Worm (Caenorhabditis elegans) whole organism, L4 larva: ENCODE measurements around the gene srx-64.

Experiments
- F10B5.3 ChIP-seq: sonication (generic microtip); optimal IDR thresholded peaks from 2 replicates; lab custom pipeline; 2016; ENCODE audit warnings: mild to moderate bottlenecking, missing genetic modification characterization, missing compliant biosample characterization
- F37D6.2 ChIP-seq: sonication (generic microtip); optimal IDR thresholded peaks from 2 replicates; lab custom pipeline; 2016; ENCODE audit warnings: mild to moderate bottlenecking, missing genetic modification characterization, missing compliant biosample characterization
- F44E2.7 ChIP-seq: fragments of 200-800 bp; sonication (Bioruptor generic); IDR thresholded peaks from 2 replicates; pipeline ENCODE4 v2.1.2; 2022; ENCODE audit warnings: missing genetic modification characterization, missing compliant biosample characterization
- Y5F2A.4 ChIP-seq: fragments of 200-800 bp; sonication (Bioruptor generic); optimal IDR thresholded peaks from 2 replicates; lab custom pipeline; 2018; ENCODE audit warnings: mild to moderate bottlenecking, missing genetic modification characterization, missing compliant biosample characterization
- aha-1 ChIP-seq: fragments of 150-350 bp; peaks from one replicate; lab custom pipeline; 2014; ENCODE audit warnings: missing biosample characterization, missing genetic modification characterization
- ama-1 ChIP-seq: fragments of 150-350 bp; optimal IDR thresholded peaks from 2 replicates; lab custom pipeline; 2014; ENCODE audit warnings: inconsistent platforms, mixed read lengths
- arid-1 ChIP-seq: fragments of 200-800 bp; sonication (Bioruptor generic); conservative IDR thresholded peaks from 2 replicates; pipeline ENCODE4 v1.3.6; 2022; ENCODE audit warnings: missing genetic modification reagents, missing genetic modification characterization, missing compliant biosample characterization
- attf-4 ChIP-seq: sonication (generic microtip); optimal IDR thresholded peaks from 3 replicates; lab custom pipeline; 2017; ENCODE audit warnings: missing biosample characterization, missing genetic modification characterization
- ceh-20 ChIP-seq: fragments of 200-800 bp; sonication (Bioruptor generic); IDR thresholded peaks from 2 replicates; pipeline ENCODE4 v1.3.6; 2022; ENCODE audit warnings: missing genetic modification reagents, missing genetic modification characterization, missing compliant biosample characterization
- ceh-32 ChIP-seq: sonication (generic microtip); optimal IDR thresholded peaks from 2 replicates; lab custom pipeline; 2016; ENCODE audit warnings: mild to moderate bottlenecking, missing genetic modification characterization, missing compliant biosample characterization; ENCODE audit not compliant: poor library complexity
- ceh-82 ChIP-seq: sonication (generic microtip); optimal IDR thresholded peaks from 2 replicates; lab custom pipeline; 2017; ENCODE audit warnings: missing biosample characterization, missing genetic modification characterization
- ctbp-1 ChIP-seq: fragments of 200-800 bp; sonication (Bioruptor generic); IDR thresholded peaks from 2 replicates; pipeline ENCODE4 v1.3.6; 2022; ENCODE audit warnings: missing genetic modification reagents, missing genetic modification characterization, missing compliant biosample characterization
- daf-12 ChIP-seq: fragments of 150-350 bp; optimal IDR thresholded peaks from 2 replicates; lab custom pipeline; 2014; ENCODE audit warnings: missing biosample characterization, missing genetic modification reagents, missing genetic modification characterization
- daf-16 ChIP-seq, 3 experiments: sonication (generic microtip); optimal IDR thresholded peaks; 2 replicates each; lab custom pipeline; 2016 to 2017; ENCODE audit warnings: missing genetic modification characterization in 3 of 3, missing genetic modification reagents in 3 of 3, mild to moderate bottlenecking in 2 of 3, missing compliant biosample characterization in 2 of 3, missing biosample characterization in 1 of 3, moderate library complexity in 1 of 3
- daf-19 ChIP-seq: fragments of 200-800 bp; sonication (Bioruptor generic); conservative IDR thresholded peaks from 2 replicates; pipeline ENCODE4 v1.3.6; 2022; ENCODE audit warnings: missing genetic modification characterization, missing compliant biosample characterization
- dmd-9 ChIP-seq: fragments of 200-800 bp; sonication (Bioruptor generic); IDR thresholded peaks from 2 replicates; pipeline ENCODE4 v1.3.6; 2022; ENCODE audit warnings: missing genetic modification reagents, missing genetic modification characterization, missing compliant biosample characterization
- duxl-1 ChIP-seq: sonication (generic microtip); optimal IDR thresholded peaks from 2 replicates; lab custom pipeline; 2016; ENCODE audit warnings: mild to moderate bottlenecking, missing genetic modification characterization, moderate library complexity, missing compliant biosample characterization; ENCODE audit not compliant: poor library complexity
- egl-27 ChIP-seq: sonication (generic microtip); optimal IDR thresholded peaks from 3 replicates; lab custom pipeline; 2017; ENCODE audit warnings: missing biosample characterization, missing genetic modification reagents, missing genetic modification characterization
- egl-43 ChIP-seq: fragments of 200-800 bp; sonication (Bioruptor generic); IDR thresholded peaks from 2 replicates; pipeline ENCODE4 v1.3.6; 2022; ENCODE audit warnings: missing genetic modification reagents, missing genetic modification characterization, missing compliant biosample characterization
- fkh-10 ChIP-seq: fragments of 150-350 bp; optimal IDR thresholded peaks from 2 replicates; lab custom pipeline; 2014; ENCODE audit warnings: missing biosample characterization, missing genetic modification reagents, missing genetic modification characterization
- lin-15B ChIP-seq: fragments of 150-350 bp; sonication (generic microtip); optimal IDR thresholded peaks from 3 replicates; lab custom pipeline; 2014; ENCODE audit warnings: missing biosample characterization, missing genetic modification characterization
- lin-38 ChIP-seq: fragments of 200-800 bp; sonication (Bioruptor generic); IDR thresholded peaks from 2 replicates; pipeline ENCODE4 v1.3.6; 2022; ENCODE audit warnings: missing genetic modification reagents, missing genetic modification characterization, missing compliant biosample characterization
- lir-3 ChIP-seq: sonication (generic microtip); optimal IDR thresholded peaks from 2 replicates; lab custom pipeline; 2016; ENCODE audit warnings: mild to moderate bottlenecking, missing genetic modification characterization, missing compliant biosample characterization
- lsy-2 ChIP-seq, 2 experiments: fragments of 150-350 bp in 1 of 2; sonication (generic microtip) in 1 of 2; optimal IDR thresholded peaks; 2 replicates each; lab custom pipeline; 2014 to 2017; ENCODE audit warnings: missing biosample characterization in 2 of 2, missing genetic modification characterization in 2 of 2
- madf-5 ChIP-seq, 2 experiments: fragments of 200-800 bp; sonication (Bioruptor generic); IDR thresholded peaks; 2 replicates each; pipeline ENCODE4 v1.3.6; 2022; ENCODE audit warnings: missing compliant biosample characterization in 2 of 2, missing genetic modification characterization in 2 of 2
- nhr-10 ChIP-seq: fragments of 150-350 bp; optimal IDR thresholded peaks from 2 replicates; lab custom pipeline; 2014; ENCODE audit warnings: missing biosample characterization, missing genetic modification characterization
- nhr-102 ChIP-seq: sonication (generic microtip); optimal IDR thresholded peaks from 2 replicates; lab custom pipeline; 2016; ENCODE audit warnings: mild to moderate bottlenecking, missing genetic modification characterization, moderate library complexity, missing compliant biosample characterization
- nhr-11 ChIP-seq: fragments of 150-350 bp; optimal IDR thresholded peaks from 2 replicates; lab custom pipeline; 2014; ENCODE audit warnings: missing biosample characterization, missing genetic modification characterization
- nhr-28 ChIP-seq: fragments of 150-350 bp; optimal IDR thresholded peaks from 2 replicates; lab custom pipeline; 2014; ENCODE audit warnings: missing biosample characterization, missing genetic modification characterization
- nhr-42 ChIP-seq: fragments of 200-800 bp; sonication (Bioruptor generic); IDR thresholded peaks from 2 replicates; pipeline ENCODE4 v1.3.6; 2022; ENCODE audit warnings: missing genetic modification characterization, missing compliant biosample characterization
- nhr-48 ChIP-seq: sonication (generic microtip); optimal IDR thresholded peaks from 2 replicates; lab custom pipeline; 2016; ENCODE audit warnings: mild to moderate bottlenecking, missing genetic modification characterization, missing compliant biosample characterization
- nhr-6 ChIP-seq: fragments of 150-350 bp; optimal IDR thresholded peaks from 2 replicates; lab custom pipeline; 2014; ENCODE audit warnings: missing biosample characterization, missing genetic modification characterization
- nhr-77 ChIP-seq: fragments of 150-350 bp; optimal IDR thresholded peaks from 2 replicates; lab custom pipeline; 2014; ENCODE audit warnings: missing biosample characterization, missing genetic modification characterization
- pqm-1 ChIP-seq: sonication (generic microtip); optimal IDR thresholded peaks from 2 replicates; lab custom pipeline; 2017; ENCODE audit warnings: missing biosample characterization, missing genetic modification characterization
- rbr-2 ChIP-seq: sonication (generic microtip); optimal IDR thresholded peaks from 2 replicates; lab custom pipeline; 2016; ENCODE audit warnings: missing genotype, missing genetic modification characterization, missing compliant biosample characterization
- saeg-2 ChIP-seq: fragments of 200-800 bp; sonication (Bioruptor generic); IDR thresholded peaks from 2 replicates; pipeline ENCODE4 v1.3.6; 2022; ENCODE audit warnings: missing genetic modification reagents, missing genetic modification characterization, missing compliant biosample characterization
- set-16 ChIP-seq: fragments of 200-800 bp; sonication (Bioruptor generic); IDR thresholded peaks from 2 replicates; pipeline ENCODE4 v1.3.6; 2022; ENCODE audit warnings: missing genetic modification reagents, missing genetic modification characterization, missing compliant biosample characterization
- skn-1 ChIP-seq: fragments of 150-350 bp; optimal IDR thresholded peaks from 2 replicates; lab custom pipeline; 2014; ENCODE audit warnings: missing biosample characterization, missing genetic modification characterization
- tra-1 ChIP-seq: fragments of 200-800 bp; sonication (Bioruptor generic); IDR thresholded peaks from 2 replicates; pipeline ENCODE4 v1.3.6; 2022; ENCODE audit warnings: missing genetic modification reagents, missing genetic modification characterization, missing compliant biosample characterization
- unc-39 ChIP-seq: sonication (generic microtip); optimal IDR thresholded peaks from 2 replicates; lab custom pipeline; 2017; ENCODE audit warnings: missing biosample characterization, missing genetic modification characterization
- unc-62 ChIP-seq, 3 experiments: fragments of 150-350 bp in 1 of 3; sonication (generic microtip); optimal IDR thresholded peaks in 2 of 3; peaks in 1 of 3; 1 replicate in 1 of 3; 2 replicates in 2 of 3; lab custom pipeline; 2014 to 2017; ENCODE audit warnings: missing biosample characterization in 3 of 3, missing genetic modification characterization in 3 of 3, missing genetic modification reagents in 3 of 3, missing genotype in 1 of 3
- zag-1 ChIP-seq: fragments of 150-350 bp; optimal IDR thresholded peaks from 2 replicates; lab custom pipeline; 2014; ENCODE audit warnings: missing biosample characterization, missing genetic modification characterization
- zfp-3 ChIP-seq: fragments of 200-800 bp; sonication (Bioruptor generic); conservative IDR thresholded peaks from 2 replicates; pipeline ENCODE4 v1.3.6; 2022; ENCODE audit warnings: missing genetic modification reagents, missing genetic modification characterization, missing compliant biosample characterization
- zip-11 ChIP-seq: fragments of 200-800 bp; sonication (Bioruptor generic); IDR thresholded peaks from 2 replicates; pipeline ENCODE4 v1.3.6; 2022; ENCODE audit warnings: missing genetic modification characterization, missing compliant biosample characterization
- zip-2 ChIP-seq: fragments of 150-350 bp; optimal IDR thresholded peaks from 2 replicates; lab custom pipeline; 2014; ENCODE audit warnings: missing biosample characterization, missing genetic modification characterization

srx-64 gene

ce11 chrV:3902458-3903157 lies 26.6 kb upstream of the srx-64 start, which contains the start of the genes str-229 and srh-190:
Gene str-229, minus strand, starts transcription at chrV:3902558.
Gene srh-190, plus strand, starts transcription at chrV:3903107.
- TF ChIP-seq egl-43 (GFP tag; lab: Robert Waterston, UW) (no peak), rbr-2 (tag; lab: Kevin White, UChicago) (no peak), tra-1 (no peak), egl-27 (tag; lab: Kevin White, UChicago) (no peak), dmd-9 (GFP tag; lab: Robert Waterston, UW) (no peak), madf-5 (GFP tag; IDR thresholded peaks at IDR 0.05; lab: Robert Waterston, UW) (no peak), zip-2 (tag; lab: Kevin White, UChicago) (no peak), ceh-32 (no peak), nhr-10 (tag; lab: Kevin White, UChicago) (no peak), F37D6.2 (tag; lab: Kevin White, UChicago) (no peak), zag-1 (no peak), attf-4 (tag; lab: Kevin White, UChicago) (no peak), nhr-77 (tag; lab: Kevin White, UChicago) (no peak), lir-3 (tag; lab: Kevin White, UChicago) (no peak), nhr-42 (GFP tag; lab: Robert Waterston, UW) (no peak), ceh-82 (tag; lab: Kevin White, UChicago) (no peak)

ce11 chrV:3903424-3903823 lies 25.8 kb upstream of the srx-64 start:
- TF ChIP-seq unc-62 (GFP tag; optimal IDR thresholded peaks at IDR 0.05 in 1 of 2; lab: Kevin White, UChicago) = peak in 1 of 2 experiments; percentile 93
- TF ChIP-seq unc-62 (tag; optimal IDR thresholded peaks at IDR 0.05; lab: Kevin White, UChicago) = no peak
- no peak for TF ChIP-seq egl-43 (GFP tag; lab: Robert Waterston, UW)

ce11 chrV:3905841-3906240 lies 23.4 kb upstream of the srx-64 start, which contains the start of gene nhr-156:
Gene nhr-156, plus strand, starts transcription at chrV:3906106.
- no peak for TF ChIP-seq nhr-11 (tag; lab: Kevin White, UChicago)
- TF ChIP-seq nhr-28 (tag; lab: Kevin White, UChicago) = peak; percentile 0
- TF ChIP-seq duxl-1 (tag; lab: Kevin White, UChicago) = peak; percentile 81
- TF ChIP-seq nhr-6 (tag; lab: Kevin White, UChicago) = no peak
- TF ChIP-seq pqm-1 (tag; lab: Kevin White, UChicago) = peak; percentile 3
- TF ChIP-seq, all 104 proteins: peak for 3

ce11 chrV:3912472-3912871 lies 16.7 kb upstream of the srx-64 start, which contains the start of gene srx-68:
Gene srx-68, plus strand, starts transcription at chrV:3912772.
- TF ChIP-seq lin-15B (tag; lab: Kevin White, UChicago) (no peak), skn-1 (tag; lab: Kevin White, UChicago) (no peak), saeg-2 (no peak), zfp-3 (GFP tag; lab: Robert Waterston, UW) (no peak), F44E2.7 (GFP tag; lab: Robert Waterston, UW) (no peak), fkh-10 (no peak), unc-39 (no peak), daf-19 (no peak), set-16 (no peak), arid-1 (GFP tag; lab: Robert Waterston, UW) (no peak)

ce11 chrV:3913131-3913530 lies 16.1 kb upstream of the srx-64 start:
- no peak for TF ChIP-seq lin-38 (GFP tag; lab: Robert Waterston, UW)
- no peak for TF ChIP-seq ceh-20 (GFP tag; lab: Robert Waterston, UW)
- TF ChIP-seq Y5F2A.4 (GFP tag; lab: Kevin White, UChicago) = no peak
- TF ChIP-seq set-16 = peak; percentile 67
- no peak for TF ChIP-seq daf-12 (tag; lab: Kevin White, UChicago)
- no peak for TF ChIP-seq nhr-48 (tag; lab: Kevin White, UChicago)
- TF ChIP-seq zip-11 (GFP tag; lab: Robert Waterston, UW) = no peak
- 0 out of 2 replicates have a peak, but pooled peaks have one; percentile 9 for TF ChIP-seq egl-43 (GFP tag; lab: Robert Waterston, UW)
- TF ChIP-seq nhr-102 = no peak
- no peak for TF ChIP-seq F10B5.3
- TF ChIP-seq aha-1 (tag; lab: Kevin White, UChicago) = peak; percentile 76
- no peak for TF ChIP-seq ama-1 (lab: Kevin White, UChicago)
- no peak for TF ChIP-seq ctbp-1 (GFP tag; lab: Robert Waterston, UW)
- no peak for TF ChIP-seq lsy-2 (tag; optimal IDR thresholded peaks at IDR 0.05; lab: Kevin White, UChicago)
- no peak for TF ChIP-seq daf-16 (GFP tag; optimal IDR thresholded peaks at IDR 0.05; lab: Kevin White, UChicago)
- no peak for TF ChIP-seq daf-16 (tag; optimal IDR thresholded peaks at IDR 0.05; lab: Kevin White, UChicago)
- TF ChIP-seq nhr-10 (tag; lab: Kevin White, UChicago) = no peak
